Fruit fly (Drosophila melanogaster): ENCODE data around the gene Npl4.

The Npl4 gene

DNA sequence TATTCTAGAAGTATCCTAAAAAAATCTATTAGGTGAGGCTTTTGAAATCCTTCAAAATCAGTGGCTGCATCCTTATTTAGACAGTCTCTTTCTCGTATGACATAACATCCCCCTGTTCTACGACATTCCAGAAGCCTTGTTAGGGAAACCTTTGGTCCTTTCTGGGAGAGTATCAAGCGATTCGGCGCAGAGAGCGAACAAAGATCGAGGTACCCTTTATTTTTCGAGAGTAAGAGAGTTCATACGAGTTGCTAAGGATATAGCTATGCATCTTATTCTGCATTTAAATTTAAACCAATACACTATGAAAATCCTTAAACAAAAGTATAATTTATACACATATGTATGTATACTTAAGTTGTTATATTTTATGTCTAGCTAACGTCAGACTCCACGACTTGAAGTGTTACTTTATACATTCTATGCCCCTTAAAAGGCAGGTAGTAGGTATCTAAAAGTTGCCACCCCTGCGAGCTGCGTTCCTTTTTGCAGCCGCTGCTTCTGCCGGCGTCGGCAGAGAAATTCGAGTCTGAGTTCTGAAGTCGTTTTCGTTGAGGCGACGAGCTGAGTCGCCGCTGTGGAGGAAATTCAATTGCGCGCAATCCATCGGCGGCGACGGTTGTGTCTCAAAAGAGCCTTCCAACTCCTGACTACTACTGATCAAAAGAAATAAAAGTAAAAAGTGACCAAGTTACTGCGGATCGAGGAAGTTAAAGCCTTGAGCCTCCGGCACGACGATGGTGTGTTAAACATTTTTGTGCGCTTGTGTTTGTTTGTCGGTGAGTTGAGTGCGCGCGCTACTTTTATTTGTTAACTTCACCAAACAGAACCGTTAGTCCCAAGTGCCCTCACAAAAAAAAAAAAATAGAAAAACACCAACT is 13.1 kb upstream of the Npl4 start, which contains the start of gene jigr1 (continued):
- TF ChIP-seq eve (GFP tag; optimal IDR thresholded peaks at IDR 0.05), result peak in 1 of 2 experiments; percentile 41
- no peak for TF ChIP-seq CG9609 (GFP tag; optimal IDR thresholded peaks at IDR 0.05)
- TF ChIP-seq fd3F (GFP tag; optimal IDR thresholded peaks at IDR 0.05), result no peak
- TF ChIP-seq chn (GFP tag; optimal IDR thresholded peaks at IDR 0.05), result peak; percentile 41
- TF ChIP-seq CG4730 (GFP tag; IDR thresholded peaks at IDR 0.05), result no peak
- TF ChIP-seq CG34422 (GFP tag; IDR thresholded peaks at IDR 0.05), result no peak
- TF ChIP-seq CG11247 (GFP tag; IDR thresholded peaks at IDR 0.05), result no peak
- TF ChIP-seq CG2678 (tag; optimal IDR thresholded peaks at IDR 0.05), result peak; percentile 12
- TF ChIP-seq pnt (GFP tag; optimal IDR thresholded peaks at IDR 0.05), result peak; percentile 5
- no peak for TF ChIP-seq CG1647 (GFP tag; optimal IDR thresholded peaks at IDR 0.05)
- TF ChIP-seq Scr (GFP tag; IDR thresholded peaks at IDR 0.05; ENCODE audit: partially characterized antibody), result no peak
- TF ChIP-seq sug (tag; optimal IDR thresholded peaks at IDR 0.05), result no peak
- TF ChIP-seq BtbVII (GFP tag; optimal IDR thresholded peaks at IDR 0.05), result no peak
- TF ChIP-seq pan (optimal IDR thresholded peaks at IDR 0.05), result peak in 1 of 2 experiments; percentile 87
- peak in 1 of 2 experiments; percentile 81 for TF ChIP-seq pan (GFP tag; optimal IDR thresholded peaks at IDR 0.05 in 1 of 2, IDR thresholded peaks at IDR 0.05 in 1 of 2)
- no peak for TF ChIP-seq CG6654 (GFP tag; optimal IDR thresholded peaks at IDR 0.05)
- TF ChIP-seq lilli (GFP tag; optimal IDR thresholded peaks at IDR 0.05), result peak; percentile 28
- TF ChIP-seq CG1832 (GFP tag; optimal IDR thresholded peaks at IDR 0.05), result no peak
- peak; percentile 29 for TF ChIP-seq CG16863 (GFP tag; optimal IDR thresholded peaks at IDR 0.05)
- peak; percentile 67 for TF ChIP-seq gem (tag; optimal IDR thresholded peaks at IDR 0.05)
- TF ChIP-seq CG10209 (GFP tag; optimal IDR thresholded peaks at IDR 0.05), result peak; percentile 59
- peak; percentile 82 for TF ChIP-seq CG2712 (tag; optimal IDR thresholded peaks at IDR 0.05)
- no peak for TF ChIP-seq YL-1 (GFP tag; optimal IDR thresholded peaks at IDR 0.05)
- TF ChIP-seq CG18599 (GFP tag; optimal IDR thresholded peaks at IDR 0.05), result no peak
- TF ChIP-seq ap (GFP tag; IDR thresholded peaks at IDR 0.05), result no peak
- TF ChIP-seq insv (GFP tag; optimal IDR thresholded peaks at IDR 0.05), result no peak
- TF ChIP-seq disco-r (GFP tag; optimal IDR thresholded peaks at IDR 0.05), result no peak
- no peak for TF ChIP-seq MESR4 (GFP tag; optimal IDR thresholded peaks at IDR 0.05)
- no peak for TF ChIP-seq Tbp (GFP tag; optimal IDR thresholded peaks at IDR 0.05)
- no peak for TF ChIP-seq HLH54F (GFP tag; optimal IDR thresholded peaks at IDR 0.05)
- peak; percentile 96 for TF ChIP-seq D19A (tag; optimal IDR thresholded peaks at IDR 0.05)
- no peak for TF ChIP-seq CG42726 (GFP tag; IDR thresholded peaks at IDR 0.05; ENCODE audit: partially characterized antibody)
- no peak for TF ChIP-seq ham (GFP tag; IDR thresholded peaks at IDR 0.05)
- TF ChIP-seq CG10979 (tag; optimal IDR thresholded peaks at IDR 0.05), result peak; percentile 77
- TF ChIP-seq HmgD (GFP tag; optimal IDR thresholded peaks at IDR 0.05), result no peak
- TF ChIP-seq crp (GFP tag; optimal IDR thresholded peaks at IDR 0.05), result no peak
- peak; percentile 54; the same call in 1 of the 2 replicates for TF ChIP-seq ara (GFP tag; IDR thresholded peaks at IDR 0.05)
- TF ChIP-seq fu2 (GFP tag; optimal IDR thresholded peaks at IDR 0.05), result no peak
- peak; percentile 19 for TF ChIP-seq CG4820 (GFP tag; optimal IDR thresholded peaks at IDR 0.05)
- TF ChIP-seq lola (GFP tag; optimal IDR thresholded peaks at IDR 0.05), result peak in 1 of 3 experiments; percentile 77
- no peak for TF ChIP-seq CG10565 (GFP tag; optimal IDR thresholded peaks at IDR 0.05)
- TF ChIP-seq sna (GFP tag; IDR thresholded peaks at IDR 0.05; ENCODE audit: partially characterized antibody), result no peak
- TF ChIP-seq danr (GFP tag; IDR thresholded peaks at IDR 0.05), result no peak
- no peak for TF ChIP-seq NK7.1 (GFP tag; optimal IDR thresholded peaks at IDR 0.05)
- TF ChIP-seq Nf-YB (GFP tag; optimal IDR thresholded peaks at IDR 0.05), result peak; percentile 27
- no peak for TF ChIP-seq TFAM (GFP tag; optimal IDR thresholded peaks at IDR 0.05)
- TF ChIP-seq Mad (GFP tag; optimal IDR thresholded peaks at IDR 0.05), result no peak
- peak; percentile 10; the same call in 1 of the 2 replicates for TF ChIP-seq dan (GFP tag; IDR thresholded peaks at IDR 0.05)
- no peak for TF ChIP-seq bab2 (GFP tag; optimal IDR thresholded peaks at IDR 0.05)
